Worm (Caenorhabditis elegans): ENCODE measurements around the gene F49E2.2.
A peak's percentile ranks its signal among the peaks of the same experiment; 100 is the strongest.

F49E2.2 gene

DNA sequence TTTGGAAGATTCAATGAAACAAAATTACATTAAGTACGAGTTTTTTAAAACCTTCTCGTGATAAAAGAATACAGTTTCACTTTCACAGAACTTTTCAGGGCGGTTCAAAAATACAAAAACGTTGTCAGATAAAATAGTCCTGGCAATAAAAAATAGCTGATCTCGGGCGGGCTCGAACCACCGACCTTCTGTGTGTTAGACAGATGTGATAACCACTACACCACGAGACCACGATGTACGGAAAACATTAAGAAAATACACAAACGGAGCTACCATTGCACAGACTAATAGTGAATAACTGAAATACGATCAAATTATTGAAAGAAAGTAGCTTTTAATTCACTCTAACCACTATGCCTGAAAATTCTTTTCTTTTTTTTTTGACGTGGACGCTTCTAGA is 5.6 kb upstream of the F49E2.2 start:
- no peak for TF ChIP-seq ZK546.5 (tag; optimal IDR thresholded peaks at IDR 0.05)
- peak; percentile 35 for TF ChIP-seq pha-4 (tag; optimal IDR thresholded peaks at IDR 0.05)
- TF ChIP-seq nhr-76 (tag; optimal IDR thresholded peaks at IDR 0.05), result no peak
- TF ChIP-seq elt-3 (tag; optimal IDR thresholded peaks at IDR 0.05), result no peak
- TF ChIP-seq elt-2 (tag; optimal IDR thresholded peaks at IDR 0.05), result peak; percentile 40
- no peak for TF ChIP-seq ceh-9 (tag; optimal IDR thresholded peaks at IDR 0.05)
- no peak for TF ChIP-seq ztf-11 (tag; optimal IDR thresholded peaks at IDR 0.05)
- no peak for TF ChIP-seq jun-1 (tag; optimal IDR thresholded peaks at IDR 0.05)
- no peak for TF ChIP-seq sea-2 (GFP tag; optimal IDR thresholded peaks at IDR 0.05)
- TF ChIP-seq ceh-82 (tag; optimal IDR thresholded peaks at IDR 0.05), result no peak
- no peak for TF ChIP-seq ztf-4 (tag; optimal IDR thresholded peaks at IDR 0.05)
- TF ChIP-seq elt-1 (tag; optimal IDR thresholded peaks at IDR 0.05), result no peak
- TF ChIP-seq zag-1 (tag; optimal IDR thresholded peaks at IDR 0.05), result no peak
- TF ChIP-seq tbx-2 (tag; optimal IDR thresholded peaks at IDR 0.05), result no peak
- TF ChIP-seq mml-1 (tag; optimal IDR thresholded peaks at IDR 0.05), result no peak
- no peak for TF ChIP-seq nhr-12 (tag; optimal IDR thresholded peaks at IDR 0.05)
- TF ChIP-seq fkh-2 (tag; optimal IDR thresholded peaks at IDR 0.05), result no peak
- TF ChIP-seq ama-1 (optimal IDR thresholded peaks at IDR 0.05), result peak; percentile 50
- no peak for TF ChIP-seq fos-1 (tag; optimal IDR thresholded peaks at IDR 0.05)
- TF ChIP-seq mdl-1 (tag; optimal IDR thresholded peaks at IDR 0.05), result no peak
- TF ChIP-seq lin-39 (tag; optimal IDR thresholded peaks at IDR 0.05), result no peak
- no peak for TF ChIP-seq daf-12 (tag; optimal IDR thresholded peaks at IDR 0.05)
- peak; percentile 25 for TF ChIP-seq nfya-1 (tag; optimal IDR thresholded peaks at IDR 0.05; ENCODE audit: insufficient read depth)
- TF ChIP-seq nhr-237 (tag; optimal IDR thresholded peaks at IDR 0.05), result no peak
- no peak for TF ChIP-seq fkh-10 (GFP tag; optimal IDR thresholded peaks at IDR 0.05)
- TF ChIP-seq aly-2 (tag; optimal IDR thresholded peaks at IDR 0.05), result no peak
- TF ChIP-seq unc-39 (tag; optimal IDR thresholded peaks at IDR 0.05), result no peak
- TF ChIP-seq egl-27 (tag; optimal IDR thresholded peaks at IDR 0.05), result no peak
- TF ChIP-seq snpc-4 (tag; optimal IDR thresholded peaks at IDR 0.05), result no peak
- no peak for TF ChIP-seq nhr-23 (tag; optimal IDR thresholded peaks at IDR 0.05)
- TF ChIP-seq ceh-28 (tag; optimal IDR thresholded peaks at IDR 0.05), result no peak
- TF ChIP-seq nhr-77 (tag; optimal IDR thresholded peaks at IDR 0.05), result no peak
- no peak for TF ChIP-seq nhr-43 (tag; optimal IDR thresholded peaks at IDR 0.05; ENCODE audit: poor library complexity, severe bottlenecking)
- no peak for TF ChIP-seq eor-1 (tag; optimal IDR thresholded peaks at IDR 0.05)

DNA sequence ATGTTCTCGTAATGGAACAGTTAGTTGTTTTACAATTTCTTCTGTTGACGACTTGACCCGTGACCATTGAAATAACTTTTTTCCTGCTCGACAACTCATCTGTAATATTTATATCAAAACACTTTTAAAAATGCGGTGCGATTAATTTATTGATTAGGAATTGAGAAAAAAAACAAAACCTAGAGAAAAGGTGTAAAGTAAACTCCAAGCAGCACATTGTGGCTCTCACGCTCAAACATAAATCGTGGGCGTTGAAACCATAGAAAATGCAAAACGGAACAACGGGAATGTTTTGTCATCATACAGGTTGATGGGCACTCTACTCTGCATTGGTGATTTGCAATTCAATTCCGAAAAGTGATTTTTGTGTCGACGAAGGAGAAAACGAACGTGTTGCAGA is 648 bp upstream of the F49E2.2 start, which contains the start of gene moc-5:
TSS of gene moc-5 (minus strand) at position 101 of the 400 bp plus-strand sequence.
- TF ChIP-seq lsy-12 (tag; optimal IDR thresholded peaks at IDR 0.05) (no peak), nhr-237 (tag; optimal IDR thresholded peaks at IDR 0.05) (no peak), ceh-28 (tag; optimal IDR thresholded peaks at IDR 0.05) (no peak), elt-3 (tag; optimal IDR thresholded peaks at IDR 0.05) (no peak), ZK546.5 (tag; optimal IDR thresholded peaks at IDR 0.05) (no peak)

DNA sequence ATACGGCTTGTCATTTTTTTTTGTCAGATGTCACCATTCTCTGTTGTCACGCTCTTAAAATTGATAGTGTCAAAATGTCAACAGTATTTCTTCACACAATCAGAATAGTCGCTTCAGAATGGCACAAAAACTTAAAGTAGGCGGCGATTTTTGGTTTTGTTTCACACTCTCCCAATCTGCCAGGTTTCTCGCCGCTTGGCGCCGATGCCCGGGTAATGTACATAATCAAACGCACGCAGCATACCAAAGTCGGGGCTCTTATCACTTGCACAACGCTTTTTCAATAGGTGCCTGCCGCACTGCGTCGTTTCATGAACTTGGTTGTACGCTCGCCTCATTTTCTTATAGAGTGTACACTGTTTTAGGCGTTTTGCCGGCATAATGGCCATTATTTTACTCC is 2.0 kb downstream of the F49E2.2 start:
- TF ChIP-seq elt-2 (tag; optimal IDR thresholded peaks at IDR 0.05) (peak; percentile 87), nhr-76 (tag; optimal IDR thresholded peaks at IDR 0.05) (no peak), nhr-23 (tag; optimal IDR thresholded peaks at IDR 0.05) (no peak), tbx-2 (tag; optimal IDR thresholded peaks at IDR 0.05) (no peak), pqm-1 (tag; optimal IDR thresholded peaks at IDR 0.05) (peak; percentile 55), nhr-25 (tag; optimal IDR thresholded peaks at IDR 0.05) (no peak), egl-5 (tag; optimal IDR thresholded peaks at IDR 0.05) (no peak)

DNA sequence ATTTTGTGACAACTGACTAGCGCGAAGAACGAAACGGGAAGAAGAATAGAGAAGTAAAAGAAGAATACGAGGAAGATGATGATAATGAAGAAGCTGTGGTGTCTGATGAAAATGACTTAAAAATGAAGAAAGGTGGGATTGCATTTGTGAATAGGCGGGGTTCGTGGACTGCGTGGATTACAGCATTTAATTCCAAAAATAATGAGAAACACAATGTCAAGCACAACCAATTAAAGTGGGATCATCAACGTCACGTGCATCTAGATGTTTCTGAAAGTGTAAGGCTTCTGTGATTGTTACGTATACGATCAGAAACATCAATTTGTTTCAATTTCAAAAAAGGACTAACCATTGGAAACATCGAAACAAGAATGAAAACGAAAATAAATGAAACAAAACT is 10.4 kb downstream of the F49E2.2 start, which contains the start of gene glb-17:
TSS of gene glb-17 (minus strand) at position 101 of the 400 bp plus-strand sequence.
- TF ChIP-seq nhr-237 (tag; optimal IDR thresholded peaks at IDR 0.05), result no peak
- no peak for TF ChIP-seq unc-39 (tag; optimal IDR thresholded peaks at IDR 0.05)
- TF ChIP-seq nhr-12 (tag; optimal IDR thresholded peaks at IDR 0.05), result no peak
- TF ChIP-seq elt-1 (tag; optimal IDR thresholded peaks at IDR 0.05), result no peak
- no peak for TF ChIP-seq egl-27 (tag; optimal IDR thresholded peaks at IDR 0.05)

Data from whole organism, L3 larva.